Worm (Caenorhabditis elegans) whole organism, young adult: ENCODE results near the gene str-182.

Experiments
- B0035.1 ChIP-seq: sonication (generic microtip); optimal IDR thresholded peaks from 2 replicates; lab custom pipeline; 2016; ENCODE audit warnings: missing genetic modification characterization, mild to moderate bottlenecking, missing compliant biosample characterization, missing genotype, missing genetic modification reagents
- C06A6.2 ChIP-seq: fragments of 200-800 bp; sonication (Bioruptor generic); conservative IDR thresholded peaks from 2 replicates; pipeline ENCODE4 v1.3.6; 2022; ENCODE audit warnings: missing genetic modification characterization, missing compliant biosample characterization
- C17E4.6 ChIP-seq: fragments of 200-800 bp; sonication (Bioruptor generic); IDR thresholded peaks from 2 replicates; pipeline ENCODE4 v1.3.6; 2022; ENCODE audit warnings: missing genetic modification reagents, missing genetic modification characterization, missing compliant biosample characterization
- D2030.7 ChIP-seq: fragments of 200-800 bp; sonication (Bioruptor generic); IDR thresholded peaks from 2 replicates; pipeline ENCODE4 v1.3.6; 2022; ENCODE audit warnings: missing genetic modification reagents, missing genetic modification characterization, missing compliant biosample characterization
- F10E7.11 ChIP-seq: sonication (generic microtip); optimal IDR thresholded peaks from 2 replicates; lab custom pipeline; 2017; ENCODE audit warnings: mild to moderate bottlenecking, missing genetic modification characterization, moderate library complexity, missing compliant biosample characterization
- F22D6.2 ChIP-seq: sonication (generic microtip); optimal IDR thresholded peaks from 2 replicates; lab custom pipeline; 2016; ENCODE audit warnings: mild to moderate bottlenecking, missing genetic modification characterization, missing compliant biosample characterization
- F23B12.7 ChIP-seq: sonication (generic microtip); optimal IDR thresholded peaks from 2 replicates; lab custom pipeline; 2017; ENCODE audit warnings: missing genetic modification characterization, mild to moderate bottlenecking, missing compliant biosample characterization, antibody characterized with exemption, moderate library complexity; ENCODE audit not compliant: insufficient read depth
- F33H1.4 ChIP-seq: fragments of 200-800 bp; sonication (Bioruptor generic); IDR thresholded peaks from 2 replicates; pipeline ENCODE4 v1.3.6; 2022; ENCODE audit warnings: missing genetic modification reagents, missing genetic modification characterization, missing compliant biosample characterization
- F37B4.10 ChIP-seq: fragments of 200-800 bp; sonication (Bioruptor generic); IDR thresholded peaks from 2 replicates; pipeline ENCODE4 v1.3.6; 2022; ENCODE audit warnings: missing genetic modification characterization, missing compliant biosample characterization
- F39B2.1 ChIP-seq: fragments of 200-800 bp; sonication (Bioruptor generic); IDR thresholded peaks from 2 replicates; pipeline ENCODE4 v1.3.6; 2022; ENCODE audit warnings: missing genetic modification reagents, missing genetic modification characterization, missing compliant biosample characterization
- F49E8.2 ChIP-seq: sonication (generic microtip); optimal IDR thresholded peaks from 3 replicates; lab custom pipeline; 2017; ENCODE audit warnings: missing genetic modification characterization, mild to moderate bottlenecking, missing compliant biosample characterization, antibody characterized with exemption, moderate library complexity; ENCODE audit not compliant: insufficient read depth
- F55B11.4 ChIP-seq: sonication (generic microtip); optimal IDR thresholded peaks from 2 replicates; lab custom pipeline; 2016; ENCODE audit warnings: missing compliant biosample characterization, missing genetic modification characterization, borderline replicate concordance; ENCODE audit not compliant: insufficient read depth
- K12H6.12 ChIP-seq: fragments of 200-800 bp; sonication (Bioruptor generic); optimal IDR thresholded peaks from 2 replicates; lab custom pipeline; 2018; ENCODE audit warnings: mild to moderate bottlenecking, missing genetic modification characterization, missing compliant biosample characterization
- T07F8.4 ChIP-seq: sonication (generic microtip); optimal IDR thresholded peaks from 2 replicates; lab custom pipeline; 2016; ENCODE audit warnings: mild to moderate bottlenecking, missing genetic modification characterization, moderate library complexity, missing compliant biosample characterization
- Y53F4B.3 ChIP-seq: fragments of 200-800 bp; sonication (Bioruptor generic); IDR thresholded peaks from 2 replicates; pipeline ENCODE4 v1.3.6; 2022; ENCODE audit warnings: missing genetic modification reagents, missing genetic modification characterization, missing compliant biosample characterization
- Y56A3A.18 ChIP-seq: fragments of 200-800 bp; sonication (Bioruptor generic); IDR thresholded peaks from 2 replicates; pipeline ENCODE4 v1.3.6; 2022; ENCODE audit warnings: missing genetic modification reagents, missing genetic modification characterization, missing compliant biosample characterization
- Y67H2A.10 ChIP-seq: fragments of 200-800 bp; sonication (Bioruptor generic); conservative IDR thresholded peaks from 2 replicates; pipeline ENCODE4 v1.3.6; 2022; ENCODE audit warnings: missing genetic modification reagents, missing genetic modification characterization, missing compliant biosample characterization
- Y95B8A.8 ChIP-seq: fragments of 200-800 bp; sonication (Bioruptor generic); IDR thresholded peaks from 2 replicates; pipeline ENCODE4 v1.3.6; 2022; ENCODE audit warnings: missing genetic modification reagents, missing genetic modification characterization, missing compliant biosample characterization
- ama-1 ChIP-seq, 3 experiments: fragments of 150-350 bp in 1 of 3; sonication (generic microtip) in 2 of 3; optimal IDR thresholded peaks; 2 replicates each; lab custom pipeline; 2014 to 2018; ENCODE audit warnings: missing biosample characterization in 2 of 3, missing genetic modification characterization in 2 of 3, missing genetic modification reagents in 2 of 3
- attf-3 ChIP-seq: fragments of 200-800 bp; sonication (Bioruptor generic); conservative IDR thresholded peaks from 2 replicates; pipeline ENCODE4 v1.3.6; 2022; ENCODE audit warnings: missing genetic modification reagents, missing genetic modification characterization, missing compliant biosample characterization
- attf-5 ChIP-seq: fragments of 200-800 bp; sonication (Bioruptor generic); optimal IDR thresholded peaks from 2 replicates; lab custom pipeline; 2018; ENCODE audit warnings: mild to moderate bottlenecking, missing genetic modification characterization, missing compliant biosample characterization
- attf-6 ChIP-seq: fragments of 200-800 bp; sonication (Bioruptor generic); IDR thresholded peaks from 2 replicates; pipeline ENCODE4 v1.3.6; 2022; ENCODE audit warnings: missing genetic modification reagents, missing genetic modification characterization, missing compliant biosample characterization
- bed-2 ChIP-seq: fragments of 200-800 bp; sonication (Bioruptor generic); IDR thresholded peaks from 2 replicates; pipeline ENCODE4 v1.3.6; 2022; ENCODE audit warnings: missing genetic modification reagents, missing genetic modification characterization, missing compliant biosample characterization
- cebp-1 ChIP-seq, 2 experiments: fragments of 200-800 bp in 1 of 2; sonication (Bioruptor generic) in 1 of 2; sonication (generic microtip) in 1 of 2; IDR thresholded peaks in 1 of 2; optimal IDR thresholded peaks in 1 of 2; 2 replicates each; pipeline versions ENCODE4 v1.3.6 to Lab custom; 2017 to 2022; ENCODE audit warnings: missing compliant biosample characterization in 2 of 2, missing genetic modification characterization in 2 of 2, mild to moderate bottlenecking in 1 of 2, missing genetic modification reagents in 1 of 2, moderate library complexity in 1 of 2
- ceh-100 ChIP-seq: fragments of 200-800 bp; sonication (Bioruptor generic); IDR thresholded peaks from 2 replicates; pipeline ENCODE4 v1.3.6; 2022; ENCODE audit warnings: missing genetic modification reagents, missing genetic modification characterization, missing compliant biosample characterization
- ets-4 ChIP-seq: fragments of 200-800 bp; sonication (Bioruptor generic); optimal IDR thresholded peaks from 2 replicates; lab custom pipeline; 2018; ENCODE audit warnings: mild to moderate bottlenecking, missing genetic modification characterization, missing compliant biosample characterization
- him-1 ChIP-seq: sonication (generic microtip); optimal IDR thresholded peaks from 2 replicates; lab custom pipeline; 2016; ENCODE audit warnings: missing genotype, missing genetic modification reagents, missing genetic modification characterization, missing compliant biosample characterization
- hlh-12 ChIP-seq: sonication (generic microtip); optimal IDR thresholded peaks from 2 replicates; lab custom pipeline; 2016; ENCODE audit warnings: missing genetic modification characterization, missing compliant biosample characterization
- hmg-1.2 ChIP-seq: fragments of 200-800 bp; sonication (Bioruptor generic); IDR thresholded peaks from 2 replicates; pipeline ENCODE4 v1.3.6; 2022; ENCODE audit warnings: missing genetic modification reagents, missing genetic modification characterization, missing compliant biosample characterization
- lin-35 ChIP-seq, 3 experiments: fragments of 150-350 bp in 2 of 3; sonication (generic microtip) in 1 of 3; optimal IDR thresholded peaks; 2 replicates each; lab custom pipeline; 2014 to 2018; ENCODE audit warnings: missing biosample characterization in 3 of 3, missing genetic modification characterization in 3 of 3, missing genetic modification reagents in 3 of 3
- lsy-27 ChIP-seq: sonication (generic microtip); optimal IDR thresholded peaks from 2 replicates; lab custom pipeline; 2017; ENCODE audit warnings: missing genetic modification characterization, mild to moderate bottlenecking, missing compliant biosample characterization, antibody characterized with exemption, missing genotype, borderline replicate concordance; ENCODE audit not compliant: insufficient read depth
- mcd-1 ChIP-seq: fragments of 200-800 bp; sonication (Bioruptor generic); IDR thresholded peaks from 2 replicates; pipeline ENCODE4 v1.3.6; 2022; ENCODE audit warnings: missing genetic modification reagents, missing genetic modification characterization, missing compliant biosample characterization
- mxl-1 ChIP-seq: sonication (generic microtip); optimal IDR thresholded peaks from 2 replicates; lab custom pipeline; 2016; ENCODE audit warnings: missing genetic modification characterization, missing compliant biosample characterization
- nfya-1 ChIP-seq: sonication (generic microtip); optimal IDR thresholded peaks from 2 replicates; lab custom pipeline; 2017; ENCODE audit warnings: antibody characterized with exemption, missing compliant biosample characterization, missing genetic modification characterization, borderline replicate concordance; ENCODE audit not compliant: insufficient read depth
- nhr-27 ChIP-seq: fragments of 200-800 bp; sonication (Bioruptor generic); optimal IDR thresholded peaks from 2 replicates; lab custom pipeline; 2018; ENCODE audit warnings: mild to moderate bottlenecking, missing genetic modification characterization, moderate library complexity, missing compliant biosample characterization
- nhr-80 ChIP-seq: sonication (generic microtip); optimal IDR thresholded peaks from 2 replicates; lab custom pipeline; 2016; ENCODE audit warnings: missing genetic modification characterization, missing compliant biosample characterization
- sdz-38 ChIP-seq: sonication (generic microtip); optimal IDR thresholded peaks from 2 replicates; lab custom pipeline; 2016; ENCODE audit warnings: missing genotype, missing genetic modification characterization, missing compliant biosample characterization
- sea-2 ChIP-seq: fragments of 200-800 bp; sonication (Bioruptor generic); IDR thresholded peaks from 2 replicates; pipeline ENCODE4 v1.3.6; 2022; ENCODE audit warnings: missing genetic modification characterization, missing compliant biosample characterization
- tlf-1 ChIP-seq: fragments of 200-800 bp; sonication (Bioruptor generic); optimal IDR thresholded peaks from 2 replicates; lab custom pipeline; 2018; ENCODE audit warnings: mild to moderate bottlenecking, missing genetic modification characterization, missing compliant biosample characterization
- unc-130 ChIP-seq: sonication (generic microtip); optimal IDR thresholded peaks from 2 replicates; lab custom pipeline; 2016; ENCODE audit warnings: missing genetic modification reagents, missing genetic modification characterization, missing compliant biosample characterization
- zfh-2 ChIP-seq: fragments of 200-800 bp; sonication (Bioruptor generic); conservative IDR thresholded peaks from 2 replicates; pipeline ENCODE4 v1.3.6; 2022; ENCODE audit warnings: missing genetic modification reagents, missing genetic modification characterization, missing compliant biosample characterization
- ztf-18 ChIP-seq: sonication (generic microtip); optimal IDR thresholded peaks from 2 replicates; lab custom pipeline; 2016; ENCODE audit warnings: missing genotype, mild to moderate bottlenecking, missing genetic modification characterization, missing compliant biosample characterization
- ztf-22 ChIP-seq: fragments of 200-800 bp; sonication (Bioruptor generic); optimal IDR thresholded peaks from 2 replicates; lab custom pipeline; 2018; ENCODE audit warnings: mild to moderate bottlenecking, missing genetic modification characterization, moderate library complexity, missing compliant biosample characterization
- ztf-3 ChIP-seq: fragments of 200-800 bp; sonication (Bioruptor generic); optimal IDR thresholded peaks from 2 replicates; lab custom pipeline; 2018; ENCODE audit warnings: mild to moderate bottlenecking, missing genetic modification characterization, missing compliant biosample characterization
- ztf-6 ChIP-seq: fragments of 200-800 bp; sonication (Bioruptor generic); IDR thresholded peaks from 2 replicates; pipeline ENCODE4 v1.3.6; 2022; ENCODE audit warnings: missing genetic modification reagents, missing genetic modification characterization, missing compliant biosample characterization

Gene str-182

DNA sequence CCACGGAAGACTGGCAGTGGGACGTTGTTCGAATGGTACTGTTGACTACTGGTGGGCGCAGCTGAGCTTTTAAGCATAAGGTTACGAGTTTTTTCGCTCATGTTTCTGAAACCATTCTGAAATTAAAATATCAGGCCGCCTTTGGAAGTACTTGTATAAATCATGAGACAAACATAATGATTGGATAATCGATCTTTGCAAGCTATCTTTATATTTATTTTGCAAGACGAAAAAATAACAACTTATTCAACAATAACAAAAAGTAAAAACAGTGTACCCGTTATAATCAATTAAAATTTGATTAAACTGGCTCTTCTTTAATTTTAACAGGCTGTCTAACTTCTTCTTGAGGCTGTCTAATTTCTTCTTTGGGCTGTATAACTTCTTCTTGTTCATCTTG lies 27.7 kb downstream of the str-182 start, which contains the start of gene ZK856.16:
Gene ZK856.16 (minus strand): TSS at position 101 of the 400 bp plus-strand sequence.
- no peak for TF ChIP-seq bed-2 (GFP tag; lab: Robert Waterston, UW)
- TF ChIP-seq F23B12.7 (tag; lab: Kevin White, UChicago): no peak
- no peak for TF ChIP-seq tlf-1 (GFP tag; lab: Kevin White, UChicago)
- TF ChIP-seq mcd-1 (GFP tag; lab: Robert Waterston, UW): no peak
- no peak for TF ChIP-seq C17E4.6
- no peak for TF ChIP-seq T07F8.4 (tag; lab: Kevin White, UChicago)

ce11 chrV:10204863-10205338 lies 28.3 kb downstream of the str-182 start, which contains the start of the genes ZK856.19 and ZK856.11:
TSS of gene ZK856.19 (minus strand) at chrV:10204913.
TSS of gene ZK856.11 (minus strand) at chrV:10204938.
- TF ChIP-seq sdz-38: no peak
- no peak for TF ChIP-seq F10E7.11
- TF ChIP-seq ztf-3 (GFP tag; lab: Kevin White, UChicago): no peak
- peak; percentile 41 for TF ChIP-seq F49E8.2 (tag; lab: Kevin White, UChicago)
- no peak for TF ChIP-seq zfh-2 (GFP tag; lab: Robert Waterston, UW)
- TF ChIP-seq attf-3: no peak
- TF ChIP-seq F33H1.4: no peak
- TF ChIP-seq Y95B8A.8 (GFP tag; lab: Robert Waterston, UW): no peak
- no peak for TF ChIP-seq attf-6 (GFP tag; lab: Robert Waterston, UW)
- TF ChIP-seq F55B11.4 (tag; lab: Kevin White, UChicago): no peak
- peak in 1 of 3 experiments; percentile 55 for TF ChIP-seq lin-35 (GFP tag; optimal IDR thresholded peaks at IDR 0.05; lab: Kevin White, UChicago)
- peak; percentile 17; the same call in 1 of the 2 replicates for TF ChIP-seq D2030.7 (GFP tag; lab: Robert Waterston, UW)
- no peak for TF ChIP-seq ama-1 (optimal IDR thresholded peaks at IDR 0.05; lab: Kevin White, UChicago)
- TF ChIP-seq ama-1 (GFP tag; optimal IDR thresholded peaks at IDR 0.05; lab: Kevin White, UChicago): no peak
- TF ChIP-seq him-1 (tag; lab: Kevin White, UChicago): no peak
- no peak for TF ChIP-seq ets-4
- TF ChIP-seq ceh-100: no peak
- TF ChIP-seq C06A6.2: no peak
- peak; percentile 11 for TF ChIP-seq nhr-80 (tag; lab: Kevin White, UChicago)
- TF ChIP-seq Y67H2A.10 (GFP tag; lab: Robert Waterston, UW): no peak
- no peak for TF ChIP-seq ztf-6 (GFP tag; lab: Robert Waterston, UW)
- no peak for TF ChIP-seq hlh-12 (tag; lab: Kevin White, UChicago)
- TF ChIP-seq Y56A3A.18 (GFP tag; lab: Robert Waterston, UW): no peak
- no peak for TF ChIP-seq mxl-1
- TF ChIP-seq F37B4.10: no peak
- peak; percentile 5 for TF ChIP-seq unc-130 (GFP tag; lab: Kevin White, UChicago)
- TF ChIP-seq hmg-1.2 (GFP tag; lab: Robert Waterston, UW): peak; percentile 32; the same call in 1 of the 2 replicates
- no peak for TF ChIP-seq K12H6.12 (tag; lab: Kevin White, UChicago)
- TF ChIP-seq sea-2 (GFP tag; lab: Robert Waterston, UW): no peak
- TF ChIP-seq tlf-1 (GFP tag; lab: Kevin White, UChicago): no peak
- TF ChIP-seq F22D6.2 (tag; lab: Kevin White, UChicago): no peak
- TF ChIP-seq nfya-1 (tag; lab: Kevin White, UChicago): no peak
- TF ChIP-seq lsy-27 (tag; lab: Kevin White, UChicago): no peak
- no peak for TF ChIP-seq cebp-1 (GFP tag; IDR thresholded peaks at IDR 0.05; lab: Robert Waterston, UW)
- peak; percentile 54 for TF ChIP-seq cebp-1 (tag; optimal IDR thresholded peaks at IDR 0.05; lab: Kevin White, UChicago)
- no peak for TF ChIP-seq Y53F4B.3 (GFP tag; lab: Robert Waterston, UW)
- TF ChIP-seq ztf-18 (tag; lab: Kevin White, UChicago): peak; percentile 93
- no peak for TF ChIP-seq B0035.1 (tag; lab: Kevin White, UChicago)
- no peak for TF ChIP-seq ztf-22 (GFP tag; lab: Kevin White, UChicago)
- TF ChIP-seq nhr-27: no peak
- TF ChIP-seq F39B2.1 (GFP tag; lab: Robert Waterston, UW): no peak
- TF ChIP-seq attf-5: no peak
